Worm (Caenorhabditis elegans) whole organism, young adult: ENCODE data around the gene tbcc-1.

Experiments
- B0035.1 ChIP-seq: sonication (generic microtip); optimal IDR thresholded peaks from 2 replicates; lab custom pipeline; 2016; ENCODE audit warnings: missing genetic modification characterization, mild to moderate bottlenecking, missing compliant biosample characterization, missing genotype, missing genetic modification reagents
- D2030.7 ChIP-seq: fragments of 200-800 bp; sonication (Bioruptor generic); IDR thresholded peaks from 2 replicates; pipeline ENCODE4 v1.3.6; 2022; ENCODE audit warnings: missing genetic modification reagents, missing genetic modification characterization, missing compliant biosample characterization
- F23B12.7 ChIP-seq: sonication (generic microtip); optimal IDR thresholded peaks from 2 replicates; lab custom pipeline; 2017; ENCODE audit warnings: missing genetic modification characterization, mild to moderate bottlenecking, missing compliant biosample characterization, antibody characterized with exemption, moderate library complexity; ENCODE audit not compliant: insufficient read depth
- F37B4.10 ChIP-seq: fragments of 200-800 bp; sonication (Bioruptor generic); IDR thresholded peaks from 2 replicates; pipeline ENCODE4 v1.3.6; 2022; ENCODE audit warnings: missing genetic modification characterization, missing compliant biosample characterization
- F52B5.7 ChIP-seq: sonication (generic microtip); optimal IDR thresholded peaks from 2 replicates; lab custom pipeline; 2016; ENCODE audit warnings: mild to moderate bottlenecking, missing genetic modification characterization, missing compliant biosample characterization
- F57A8.1 ChIP-seq: fragments of 200-800 bp; sonication (Bioruptor generic); optimal IDR thresholded peaks from 2 replicates; lab custom pipeline; 2018; ENCODE audit warnings: mild to moderate bottlenecking, missing genetic modification characterization, moderate library complexity, missing compliant biosample characterization
- Y53F4B.3 ChIP-seq: fragments of 200-800 bp; sonication (Bioruptor generic); IDR thresholded peaks from 2 replicates; pipeline ENCODE4 v1.3.6; 2022; ENCODE audit warnings: missing genetic modification reagents, missing genetic modification characterization, missing compliant biosample characterization
- Y53G8AR.9 ChIP-seq: fragments of 200-800 bp; sonication (Bioruptor generic); conservative IDR thresholded peaks from 2 replicates; pipeline ENCODE4 v1.3.6; 2022; ENCODE audit warnings: missing genetic modification reagents, missing genetic modification characterization, missing compliant biosample characterization
- Y56A3A.18 ChIP-seq: fragments of 200-800 bp; sonication (Bioruptor generic); IDR thresholded peaks from 2 replicates; pipeline ENCODE4 v1.3.6; 2022; ENCODE audit warnings: missing genetic modification reagents, missing genetic modification characterization, missing compliant biosample characterization
- Y67H2A.10 ChIP-seq: fragments of 200-800 bp; sonication (Bioruptor generic); conservative IDR thresholded peaks from 2 replicates; pipeline ENCODE4 v1.3.6; 2022; ENCODE audit warnings: missing genetic modification reagents, missing genetic modification characterization, missing compliant biosample characterization
- Y79H2A.3 ChIP-seq: fragments of 200-800 bp; sonication (Bioruptor generic); conservative IDR thresholded peaks from 2 replicates; pipeline ENCODE4 v1.3.6; 2022; ENCODE audit warnings: missing genetic modification reagents, missing genetic modification characterization, missing compliant biosample characterization
- akir-1 ChIP-seq: fragments of 200-800 bp; sonication (Bioruptor generic); optimal IDR thresholded peaks from 2 replicates; lab custom pipeline; 2018; ENCODE audit warnings: mild to moderate bottlenecking, missing genetic modification characterization, moderate library complexity, missing compliant biosample characterization
- ama-1 ChIP-seq, 3 experiments: fragments of 150-350 bp in 1 of 3; sonication (generic microtip) in 2 of 3; optimal IDR thresholded peaks; 2 replicates each; lab custom pipeline; 2014 to 2018; ENCODE audit warnings: missing biosample characterization in 2 of 3, missing genetic modification characterization in 2 of 3, missing genetic modification reagents in 2 of 3
- aptf-3 ChIP-seq: fragments of 200-800 bp; sonication (Bioruptor generic); IDR thresholded peaks from 2 replicates; pipeline ENCODE4 v1.3.6; 2022; ENCODE audit warnings: missing genetic modification characterization, missing compliant biosample characterization
- atf-7 ChIP-seq: sonication (generic microtip); optimal IDR thresholded peaks from 2 replicates; lab custom pipeline; 2017; ENCODE audit warnings: mild to moderate bottlenecking, missing genetic modification characterization, missing compliant biosample characterization
- attf-5 ChIP-seq: fragments of 200-800 bp; sonication (Bioruptor generic); optimal IDR thresholded peaks from 2 replicates; lab custom pipeline; 2018; ENCODE audit warnings: mild to moderate bottlenecking, missing genetic modification characterization, missing compliant biosample characterization
- attf-6 ChIP-seq: fragments of 200-800 bp; sonication (Bioruptor generic); IDR thresholded peaks from 2 replicates; pipeline ENCODE4 v1.3.6; 2022; ENCODE audit warnings: missing genetic modification reagents, missing genetic modification characterization, missing compliant biosample characterization
- ccch-3 ChIP-seq: fragments of 200-800 bp; sonication (Bioruptor generic); optimal IDR thresholded peaks from 2 replicates; lab custom pipeline; 2018; ENCODE audit warnings: mild to moderate bottlenecking, missing genetic modification characterization, missing compliant biosample characterization
- ceh-27 ChIP-seq: fragments of 200-800 bp; sonication (Bioruptor generic); optimal IDR thresholded peaks from 2 replicates; lab custom pipeline; 2018; ENCODE audit warnings: mild to moderate bottlenecking, missing genetic modification characterization, moderate library complexity, missing compliant biosample characterization
- ceh-58 ChIP-seq: fragments of 200-800 bp; sonication (Bioruptor generic); IDR thresholded peaks from 2 replicates; pipeline ENCODE4 v1.3.6; 2022; ENCODE audit warnings: missing genetic modification characterization, missing compliant biosample characterization
- ceh-79 ChIP-seq: sonication (generic microtip); optimal IDR thresholded peaks from 2 replicates; lab custom pipeline; 2017; ENCODE audit warnings: mild to moderate bottlenecking, missing genetic modification characterization, missing compliant biosample characterization
- chd-7 ChIP-seq: sonication (generic microtip); optimal IDR thresholded peaks from 2 replicates; lab custom pipeline; 2016; ENCODE audit warnings: mild to moderate bottlenecking, missing genetic modification characterization, moderate library complexity, missing compliant biosample characterization
- dox-1 ChIP-seq: fragments of 200-800 bp; sonication (Bioruptor generic); IDR thresholded peaks from 2 replicates; pipeline ENCODE4 v1.3.6; 2022; ENCODE audit warnings: missing genetic modification reagents, missing genetic modification characterization, missing compliant biosample characterization
- egl-44 ChIP-seq: fragments of 200-800 bp; sonication (Bioruptor generic); IDR thresholded peaks from 2 replicates; pipeline ENCODE4 v1.3.6; 2022; ENCODE audit warnings: missing genetic modification reagents, missing genetic modification characterization, missing compliant biosample characterization
- ekl-4 ChIP-seq: fragments of 200-800 bp; sonication (Bioruptor generic); IDR thresholded peaks from 2 replicates; pipeline ENCODE4 v1.3.6; 2022; ENCODE audit warnings: missing genetic modification reagents, missing genetic modification characterization, missing compliant biosample characterization
- ets-4 ChIP-seq: fragments of 200-800 bp; sonication (Bioruptor generic); optimal IDR thresholded peaks from 2 replicates; lab custom pipeline; 2018; ENCODE audit warnings: mild to moderate bottlenecking, missing genetic modification characterization, missing compliant biosample characterization
- hlh-26 ChIP-seq: fragments of 200-800 bp; sonication (Bioruptor generic); conservative IDR thresholded peaks from 2 replicates; pipeline ENCODE4 v1.3.6; 2022; ENCODE audit warnings: missing genetic modification reagents, missing genetic modification characterization, missing compliant biosample characterization
- let-607 ChIP-seq, 2 experiments: fragments of 200-800 bp in 1 of 2; sonication (Bioruptor generic) in 1 of 2; sonication (generic microtip) in 1 of 2; optimal IDR thresholded peaks; 2 replicates each; lab custom pipeline; 2016 to 2018; ENCODE audit warnings: mild to moderate bottlenecking in 2 of 2, missing compliant biosample characterization in 2 of 2, missing genetic modification characterization in 2 of 2, moderate library complexity in 2 of 2, missing genotype in 1 of 2
- lin-40 ChIP-seq: sonication (generic microtip); optimal IDR thresholded peaks from 2 replicates; lab custom pipeline; 2016; ENCODE audit warnings: missing genetic modification characterization, mild to moderate bottlenecking, missing compliant biosample characterization, missing genotype, missing genetic modification reagents
- lir-1 ChIP-seq: fragments of 200-800 bp; sonication (Bioruptor generic); conservative IDR thresholded peaks from 2 replicates; pipeline ENCODE4 v1.3.6; 2022; ENCODE audit warnings: missing genetic modification reagents, missing genetic modification characterization, missing compliant biosample characterization
- lsy-27 ChIP-seq: sonication (generic microtip); optimal IDR thresholded peaks from 2 replicates; lab custom pipeline; 2017; ENCODE audit warnings: missing genetic modification characterization, mild to moderate bottlenecking, missing compliant biosample characterization, antibody characterized with exemption, missing genotype, borderline replicate concordance; ENCODE audit not compliant: insufficient read depth
- madf-10 ChIP-seq: sonication (generic microtip); optimal IDR thresholded peaks from 2 replicates; lab custom pipeline; 2016; ENCODE audit warnings: mild to moderate bottlenecking, missing genetic modification characterization, missing compliant biosample characterization
- mes-4 ChIP-seq: sonication (generic microtip); optimal IDR thresholded peaks from 2 replicates; lab custom pipeline; 2016; ENCODE audit warnings: missing genotype, missing genetic modification characterization, missing compliant biosample characterization
- mxl-1 ChIP-seq: sonication (generic microtip); optimal IDR thresholded peaks from 2 replicates; lab custom pipeline; 2016; ENCODE audit warnings: missing genetic modification characterization, missing compliant biosample characterization
- nfya-1 ChIP-seq: sonication (generic microtip); optimal IDR thresholded peaks from 2 replicates; lab custom pipeline; 2017; ENCODE audit warnings: antibody characterized with exemption, missing compliant biosample characterization, missing genetic modification characterization, borderline replicate concordance; ENCODE audit not compliant: insufficient read depth
- nhr-80 ChIP-seq: sonication (generic microtip); optimal IDR thresholded peaks from 2 replicates; lab custom pipeline; 2016; ENCODE audit warnings: missing genetic modification characterization, missing compliant biosample characterization
- pbrm-1 ChIP-seq: fragments of 200-800 bp; sonication (Bioruptor generic); IDR thresholded peaks from 2 replicates; pipeline ENCODE4 v1.3.6; 2022; ENCODE audit warnings: missing genetic modification reagents, missing genetic modification characterization, missing compliant biosample characterization
- rec-8 ChIP-seq, 2 experiments: sonication (generic microtip); optimal IDR thresholded peaks; 2 replicates each; lab custom pipeline; 2016; ENCODE audit warnings: mild to moderate bottlenecking in 2 of 2, missing genetic modification characterization in 2 of 2, missing genetic modification reagents in 2 of 2, missing genotype in 2 of 2, missing biosample characterization in 1 of 2, missing compliant biosample characterization in 1 of 2, moderate library complexity in 1 of 2
- rpc-1 ChIP-seq, 2 experiments: fragments of 150-350 bp in 1 of 2; sonication (generic microtip) in 1 of 2; optimal IDR thresholded peaks; 2 replicates each; lab custom pipeline; 2014 to 2018; ENCODE audit warnings: missing biosample characterization in 1 of 2, missing genetic modification characterization in 1 of 2, missing genetic modification reagents in 1 of 2, missing genotype in 1 of 2
- snpc-1.3 ChIP-seq: sonication (generic microtip); optimal IDR thresholded peaks from 2 replicates; lab custom pipeline; 2017; ENCODE audit warnings: missing genetic modification characterization, mild to moderate bottlenecking, missing compliant biosample characterization, antibody characterized with exemption, moderate library complexity, missing genotype, missing genetic modification reagents; ENCODE audit not compliant: insufficient read depth
- tbx-9 ChIP-seq: sonication (generic microtip); optimal IDR thresholded peaks from 2 replicates; lab custom pipeline; 2016; ENCODE audit warnings: borderline replicate concordance, missing genetic modification characterization, inconsistent platforms, missing compliant biosample characterization
- unc-62 ChIP-seq: fragments of 150-350 bp; optimal IDR thresholded peaks from 2 replicates; lab custom pipeline; 2014; ENCODE audit warnings: missing biosample characterization, missing genetic modification reagents, missing genetic modification characterization
- zim-3 ChIP-seq: sonication (generic microtip); optimal IDR thresholded peaks from 2 replicates; lab custom pipeline; 2017; ENCODE audit warnings: mild to moderate bottlenecking, missing genetic modification characterization, moderate library complexity, missing compliant biosample characterization
- ztf-22 ChIP-seq: fragments of 200-800 bp; sonication (Bioruptor generic); optimal IDR thresholded peaks from 2 replicates; lab custom pipeline; 2018; ENCODE audit warnings: mild to moderate bottlenecking, missing genetic modification characterization, moderate library complexity, missing compliant biosample characterization
- ztf-26 ChIP-seq: sonication (generic microtip); optimal IDR thresholded peaks from 2 replicates; lab custom pipeline; 2017; ENCODE audit warnings: missing genetic modification characterization, missing compliant biosample characterization
- ztf-28 ChIP-seq: fragments of 200-800 bp; sonication (Bioruptor generic); IDR thresholded peaks from 2 replicates; pipeline ENCODE4 v1.3.6; 2022; ENCODE audit warnings: missing genetic modification reagents, missing genetic modification characterization, missing compliant biosample characterization

tbcc-1 gene

DNA sequence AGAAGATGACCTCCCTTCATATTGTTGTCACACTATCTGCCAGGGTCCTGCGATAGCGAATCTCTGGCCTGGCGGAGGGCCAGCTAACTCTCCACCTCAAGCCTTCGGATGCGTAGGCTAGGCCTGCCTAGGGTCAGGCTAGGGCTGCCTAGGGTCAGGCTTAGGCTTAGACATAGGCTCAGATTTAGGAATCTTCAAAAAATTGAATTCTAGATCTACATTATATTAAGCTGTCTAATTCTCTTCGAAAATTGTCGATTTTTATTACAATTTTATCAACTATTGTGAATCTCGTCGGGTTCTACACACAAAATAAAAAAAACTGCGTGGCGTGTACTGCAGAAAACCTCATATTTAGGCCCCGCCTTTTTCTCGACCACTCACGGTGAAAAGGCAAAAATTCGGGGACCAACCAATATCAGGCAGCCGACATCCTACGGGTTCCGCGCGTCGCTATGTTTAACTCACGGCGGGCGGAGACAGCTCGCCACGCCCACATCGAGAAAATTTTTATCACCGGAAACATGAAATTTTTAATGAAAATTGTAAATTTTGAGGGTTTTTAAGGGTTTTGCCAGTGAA, 7.3 kb downstream of the tbcc-1 start (continued):
- TF ChIP-seq ceh-79 (tag; lab: Kevin White, UChicago) (no peak), Y53G8AR.9 (GFP tag; lab: Robert Waterston, UW) (no peak), ama-1 (optimal IDR thresholded peaks at IDR 0.05; lab: Kevin White, UChicago) (no peak), ama-1 (GFP tag; optimal IDR thresholded peaks at IDR 0.05; lab: Kevin White, UChicago) (no peak), madf-10 (no peak), F23B12.7 (tag; lab: Kevin White, UChicago) (no peak), Y79H2A.3 (GFP tag; lab: Robert Waterston, UW) (no peak), attf-5 (GFP tag; lab: Kevin White, UChicago) (no peak), attf-6 (GFP tag; lab: Robert Waterston, UW) (peak; percentile 73; the same call in 1 of the 2 replicates), nfya-1 (tag; lab: Kevin White, UChicago) (no peak), chd-7 (tag; lab: Kevin White, UChicago) (no peak), F37B4.10 (GFP tag; lab: Robert Waterston, UW) (no peak), ztf-28 (GFP tag; lab: Robert Waterston, UW) (no peak), ccch-3 (GFP tag; lab: Kevin White, UChicago) (no peak), dox-1 (GFP tag; lab: Robert Waterston, UW) (peak; percentile 70), ztf-22 (GFP tag; lab: Kevin White, UChicago) (no peak), mes-4 (tag; lab: Kevin White, UChicago) (no peak), ets-4 (GFP tag; lab: Kevin White, UChicago) (no peak), lir-1 (GFP tag; lab: Robert Waterston, UW) (no peak), rpc-1 (optimal IDR thresholded peaks at IDR 0.05; lab: Kevin White, UChicago) (no peak), rpc-1 (tag; optimal IDR thresholded peaks at IDR 0.05; lab: Kevin White, UChicago) (no peak), ekl-4 (GFP tag; lab: Robert Waterston, UW) (peak; percentile 50; the same call in 1 of the 2 replicates), hlh-26 (GFP tag; lab: Robert Waterston, UW) (no peak), tbx-9 (tag; lab: Kevin White, UChicago) (no peak), unc-62 (GFP tag; lab: Kevin White, UChicago) (no peak), zim-3 (tag; lab: Kevin White, UChicago) (no peak), F57A8.1 (GFP tag; lab: Kevin White, UChicago) (no peak), let-607 (tag; optimal IDR thresholded peaks at IDR 0.05; lab: Kevin White, UChicago) (no peak), mxl-1 (tag; lab: Kevin White, UChicago) (peak; percentile 13), lin-40 (tag; lab: Kevin White, UChicago) (no peak), nhr-80 (tag; lab: Kevin White, UChicago) (no peak), egl-44 (no peak), B0035.1 (tag; lab: Kevin White, UChicago) (no peak), ztf-26 (no peak), pbrm-1 (GFP tag; lab: Robert Waterston, UW) (peak; percentile 54), atf-7 (no peak), Y56A3A.18 (GFP tag; lab: Robert Waterston, UW) (0 out of 2 replicates have a peak, but pooled peaks have one; percentile 25), lsy-27 (no peak), ceh-27 (GFP tag; lab: Kevin White, UChicago) (no peak), Y53F4B.3 (GFP tag; lab: Robert Waterston, UW) (no peak), F52B5.7 (tag; lab: Kevin White, UChicago) (no peak), D2030.7 (GFP tag; lab: Robert Waterston, UW) (peak; percentile 57), ceh-58 (GFP tag; lab: Robert Waterston, UW) (0 out of 2 replicates have a peak, but pooled peaks have one; percentile 75), snpc-1.3 (tag; lab: Kevin White, UChicago) (no peak), rec-8 (tag; optimal IDR thresholded peaks at IDR 0.05; lab: Kevin White, UChicago) (no peak), Y67H2A.10 (GFP tag; lab: Robert Waterston, UW) (no peak), aptf-3 (GFP tag; lab: Robert Waterston, UW) (no peak), akir-1 (GFP tag; lab: Kevin White, UChicago) (no peak)
